Worm (Caenorhabditis elegans) whole organism, L4/young adult: Measurements from ENCODE around the gene F55G11.10.

Source experiments
- W03F9.2 ChIP-seq: fragments of 150-350 bp; optimal IDR thresholded peaks from 2 replicates; lab custom pipeline; 2014; ENCODE audit warnings: missing biosample characterization, missing genetic modification characterization
- him-1 ChIP-seq: sonication (generic microtip); optimal IDR thresholded peaks from 2 replicates; lab custom pipeline; 2016; ENCODE audit warnings: missing genotype, missing genetic modification reagents, missing genetic modification characterization, missing compliant biosample characterization

ce11 chrIV:12906529-12906928, 42.0 kb upstream of the F55G11.10 start, which contains the start of gene K08D8.3:
- no peak for TF ChIP-seq W03F9.2
- no peak for TF ChIP-seq him-1 (tag; lab: Kevin White, UChicago)
